Worm (Caenorhabditis elegans): ENCODE measurements around the gene F43C1.5.

ce11 chrIII:4232811-4233269 lies 3.9 kb downstream of the F43C1.5 start, which contains the start of gene nhr-20:
- TF ChIP-seq B0310.2 (tag; optimal IDR thresholded peaks at IDR 0.05) (no peak), sea-1 (GFP tag; conservative IDR thresholded peaks at IDR 0.05) (no peak), F13C5.2 (tag; optimal IDR thresholded peaks at IDR 0.05) (no peak), tbx-37 (GFP tag; conservative IDR thresholded peaks at IDR 0.05) (no peak)
